Worm (Caenorhabditis elegans): ENCODE measurements around the gene prx-3.

Gene prx-3

DNA sequence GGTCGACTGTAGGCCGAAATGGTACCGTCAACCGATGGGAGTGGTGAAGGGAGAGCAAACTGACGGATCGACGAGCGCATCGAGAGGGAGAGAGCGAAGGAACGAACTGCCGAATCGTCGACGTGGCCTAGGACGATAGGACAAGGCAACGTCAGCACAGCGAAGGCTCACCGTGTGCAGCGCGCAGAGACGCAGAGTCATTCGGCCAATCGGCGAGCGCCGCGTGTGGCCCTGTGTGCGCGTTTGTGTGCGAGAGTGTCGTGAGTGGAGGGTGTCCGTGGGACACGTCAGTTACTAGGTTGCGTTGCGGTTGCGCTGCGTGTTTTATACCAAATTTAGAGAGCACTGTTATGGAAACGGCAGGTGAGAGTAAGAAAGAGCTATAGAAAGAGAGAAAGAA lies 20.8 kb downstream of the prx-3 start, which contains the start of gene hsp-3:
hsp-3 (minus strand) TSS at position 158 of the 400 bp plus-strand sequence.
- peak in 1 of 2 experiments; percentile 93 for TF ChIP-seq ztf-11 (tag; optimal IDR thresholded peaks at IDR 0.05)
- peak; percentile 96 for TF ChIP-seq skn-1 (tag; optimal IDR thresholded peaks at IDR 0.05)
- TF ChIP-seq fkh-8 (tag; optimal IDR thresholded peaks at IDR 0.05), result peak; percentile 98
- peak; percentile 97 for TF ChIP-seq jun-1 (tag; optimal IDR thresholded peaks at IDR 0.05)
- peak; percentile 99 for TF ChIP-seq swsn-7 (tag; optimal IDR thresholded peaks at IDR 0.05)
- peak; percentile 100 for TF ChIP-seq xbp-1 (tag; optimal IDR thresholded peaks at IDR 0.05)
- no peak for TF ChIP-seq nhr-84 (tag; optimal IDR thresholded peaks at IDR 0.05)
- peak; percentile 11 for TF ChIP-seq hlh-4 (tag; optimal IDR thresholded peaks at IDR 0.05)
- peak; percentile 91 for TF ChIP-seq lin-15B (tag; optimal IDR thresholded peaks at IDR 0.05)
- TF ChIP-seq ama-1 (optimal IDR thresholded peaks at IDR 0.05), result no peak
- peak; percentile 44 for TF ChIP-seq C34B4.2 (tag; optimal IDR thresholded peaks at IDR 0.05)
- TF ChIP-seq hpl-2 (GFP tag; optimal IDR thresholded peaks at IDR 0.05), result peak; percentile 89
- TF ChIP-seq dpl-1 (GFP tag; optimal IDR thresholded peaks at IDR 0.05), result peak; percentile 67 to 80 (median 68)
- peak; percentile 11 for TF ChIP-seq fkh-4 (tag; optimal IDR thresholded peaks at IDR 0.05; ENCODE audit: borderline replicate concordance)
- TF ChIP-seq ceh-63 (GFP tag; optimal IDR thresholded peaks at IDR 0.05), result no peak
- TF ChIP-seq lin-14 (GFP tag; optimal IDR thresholded peaks at IDR 0.05), result peak; percentile 99
- peak; percentile 99 for TF ChIP-seq snu-23 (GFP tag; optimal IDR thresholded peaks at IDR 0.05)
- no peak for TF ChIP-seq zag-1 (tag; optimal IDR thresholded peaks at IDR 0.05)
- TF ChIP-seq unc-98 (GFP tag; IDR thresholded peaks at IDR 0.05), result peak; percentile 59; the same call in 1 of the 2 replicates
- peak; percentile 97 for TF ChIP-seq sup-37 (GFP tag; optimal IDR thresholded peaks at IDR 0.05)
- TF ChIP-seq aha-1 (tag; optimal IDR thresholded peaks at IDR 0.05), result peak; percentile 75
- peak; percentile 96 for TF ChIP-seq nhr-77 (tag; optimal IDR thresholded peaks at IDR 0.05)
- peak; percentile 88 for TF ChIP-seq nhr-237 (tag; optimal IDR thresholded peaks at IDR 0.05)
- TF ChIP-seq grh-1 (GFP tag; IDR thresholded peaks at IDR 0.05), result peak; percentile 99
- TF ChIP-seq mep-1 (tag; optimal IDR thresholded peaks at IDR 0.05), result peak; percentile 92
- no peak for TF ChIP-seq sptf-1 (tag; optimal IDR thresholded peaks at IDR 0.05)
- no peak for TF ChIP-seq Y116A8C.19 (tag; optimal IDR thresholded peaks at IDR 0.05; ENCODE audit: borderline replicate concordance)
- TF ChIP-seq lin-35 (GFP tag; optimal IDR thresholded peaks at IDR 0.05), result peak; percentile 87 to 92
- TF ChIP-seq lir-3 (tag; optimal IDR thresholded peaks at IDR 0.05; ENCODE audit: poor library complexity), result peak; percentile 89
- TF ChIP-seq egl-27 (tag; optimal IDR thresholded peaks at IDR 0.05), result peak; percentile 79 to 88
- peak; percentile 85 for TF ChIP-seq C04F5.9 (tag; optimal IDR thresholded peaks at IDR 0.05)
- TF ChIP-seq mef-2 (tag; optimal IDR thresholded peaks at IDR 0.05), result peak; percentile 76
- TF ChIP-seq F16B12.6 (tag; optimal IDR thresholded peaks at IDR 0.05), result peak; percentile 64
- TF ChIP-seq nhr-85 (tag), result peak; percentile 99
- peak; percentile 90 for TF ChIP-seq mab-9 (GFP tag; IDR thresholded peaks at IDR 0.05)
- peak; percentile 90 for TF ChIP-seq ztf-4 (tag; optimal IDR thresholded peaks at IDR 0.05)
- no peak for TF ChIP-seq tlp-1 (tag; optimal IDR thresholded peaks at IDR 0.05)
- TF ChIP-seq unc-30 (tag; optimal IDR thresholded peaks at IDR 0.05), result no peak
- no peak for TF ChIP-seq pag-3 (tag; optimal IDR thresholded peaks at IDR 0.05; ENCODE audit: borderline replicate concordance, insufficient read depth)
- TF ChIP-seq elt-2 (tag; optimal IDR thresholded peaks at IDR 0.05), result peak; percentile 95
- no peak for TF ChIP-seq ces-1 (GFP tag; optimal IDR thresholded peaks at IDR 0.05)
- peak; percentile 95 to 97 for TF ChIP-seq lsy-2 (tag; optimal IDR thresholded peaks at IDR 0.05)
- peak; percentile 84 for TF ChIP-seq nhr-11 (tag; optimal IDR thresholded peaks at IDR 0.05)
- TF ChIP-seq unc-86 (tag; optimal IDR thresholded peaks at IDR 0.05), result peak; percentile 96
- peak; percentile 88 for TF ChIP-seq ceh-8 (GFP tag; optimal IDR thresholded peaks at IDR 0.05)
- TF ChIP-seq ets-5 (GFP tag; IDR thresholded peaks at IDR 0.05), result no peak
- TF ChIP-seq isw-1 (GFP tag; IDR thresholded peaks at IDR 0.05), result peak; percentile 96
- no peak for TF ChIP-seq nhr-12 (tag; optimal IDR thresholded peaks at IDR 0.05)
- TF ChIP-seq tbx-2 (tag; optimal IDR thresholded peaks at IDR 0.05), result peak; percentile 98
- TF ChIP-seq elt-3 (tag; optimal IDR thresholded peaks at IDR 0.05), result peak in 5 of 6 experiments; percentile 58 to 96 (median 80)
- TF ChIP-seq hlh-17 (GFP tag; optimal IDR thresholded peaks at IDR 0.05; ENCODE audit: borderline replicate concordance), result no peak
- peak; percentile 93 for TF ChIP-seq fos-1 (tag; optimal IDR thresholded peaks at IDR 0.05)
- TF ChIP-seq nhr-76 (tag; optimal IDR thresholded peaks at IDR 0.05), result peak; percentile 78

All from whole organism, L1 larva.